1 fruit fly cellular context compared by ENCODE assay signal in the genomic region with DNA sequence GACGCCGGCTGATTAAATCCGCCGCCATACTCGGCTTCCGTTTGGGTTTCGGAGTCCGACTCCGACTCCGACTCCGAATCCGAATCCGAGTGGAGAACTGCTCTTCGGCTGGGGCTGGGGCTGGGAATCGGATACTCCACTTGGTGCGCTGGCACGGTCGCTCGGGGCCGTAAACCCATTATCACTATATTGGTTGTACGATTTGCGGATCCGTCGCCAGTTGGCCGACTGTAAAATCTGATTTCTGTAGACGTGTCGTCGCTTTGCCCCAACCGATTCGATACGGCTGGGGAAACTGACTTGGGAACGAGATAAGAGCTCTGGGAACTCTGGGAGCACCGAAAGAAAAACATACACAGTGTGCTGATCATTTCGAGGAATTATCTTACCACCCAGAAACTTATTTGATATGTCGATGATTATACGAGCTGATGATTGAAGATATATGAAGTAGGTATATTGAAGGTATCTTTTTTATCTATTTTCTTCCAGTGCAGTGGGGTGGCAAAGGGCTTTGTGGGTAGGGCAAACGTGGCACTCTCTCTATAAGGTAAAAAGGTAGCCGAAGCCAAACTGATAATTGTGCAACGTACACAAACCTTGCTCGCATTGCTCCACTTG.
TF ChIP-seq lines count a peak whose summit lies in the region.

No protein-coding gene starts in this region.

TF ChIP-seq in whole organism, embryonic, 481 proteins besides CTCF, POLR2A, EP300 and RAD21 (continued from another document and continues in another):
- TF ChIP-seq Hr78 (GFP tag; optimal IDR thresholded peaks at IDR 0.05; lab: Kevin White, UChicago) = peak in 1 of 2 experiments; percentile 92
- TF ChIP-seq Nf-YA (GFP tag; IDR thresholded peaks at IDR 0.05; lab: Robert Waterston, UW) = 0 out of 2 replicates have a peak, but pooled peaks have one; percentile 22
- no peak for TF ChIP-seq sc (optimal IDR thresholded peaks at IDR 0.05; lab: Kevin White, UChicago)
- TF ChIP-seq sc (GFP tag; optimal IDR thresholded peaks at IDR 0.05; lab: Kevin White, UChicago) = no peak
- no peak for TF ChIP-seq CG13296 (GFP tag; optimal IDR thresholded peaks at IDR 0.05; lab: Kevin White, UChicago)
- TF ChIP-seq CG11723 (GFP tag; optimal IDR thresholded peaks at IDR 0.05; lab: Kevin White, UChicago) = no peak
- peak; percentile 36 for TF ChIP-seq az2 (GFP tag; optimal IDR thresholded peaks at IDR 0.05; lab: Kevin White, UChicago)
- no peak for TF ChIP-seq CG13287 (GFP tag; IDR thresholded peaks at IDR 0.05; lab: Robert Waterston, UW; ENCODE audit: partially characterized antibody)
- no peak for TF ChIP-seq Dll (GFP tag; IDR thresholded peaks at IDR 0.05; lab: Robert Waterston, UW; ENCODE audit: partially characterized antibody)
- peak; percentile 58 for TF ChIP-seq CG9932 (GFP tag; IDR thresholded peaks at IDR 0.05; lab: Robert Waterston, UW)
- TF ChIP-seq Pdp1 (GFP tag; optimal IDR thresholded peaks at IDR 0.05; lab: Kevin White, UChicago) = peak; percentile 56 to 57
- TF ChIP-seq CG16779 (GFP tag; IDR thresholded peaks at IDR 0.05; lab: Robert Waterston, UW) = no peak
- no peak for TF ChIP-seq usp (GFP tag; optimal IDR thresholded peaks at IDR 0.05; lab: Kevin White, UChicago)
- no peak for TF ChIP-seq Mad (GFP tag; optimal IDR thresholded peaks at IDR 0.05; lab: Kevin White, UChicago)
- TF ChIP-seq Kr (GFP tag; optimal IDR thresholded peaks at IDR 0.05; lab: Kevin White, UChicago) = no peak
- peak; percentile 12 for TF ChIP-seq Sox100B (GFP tag; optimal IDR thresholded peaks at IDR 0.05; lab: Kevin White, UChicago)
- peak; percentile 33 for TF ChIP-seq Atf-2 (GFP tag; optimal IDR thresholded peaks at IDR 0.05; lab: Kevin White, UChicago)
- no peak for TF ChIP-seq wek (GFP tag; optimal IDR thresholded peaks at IDR 0.05; lab: Kevin White, UChicago)
- peak; percentile 16 for TF ChIP-seq nerfin-1 (tag; optimal IDR thresholded peaks at IDR 0.05; lab: Kevin White, UChicago)
- TF ChIP-seq rib (GFP tag; IDR thresholded peaks at IDR 0.05; lab: Robert Waterston, UW) = no peak
- TF ChIP-seq CG17186 (GFP tag; optimal IDR thresholded peaks at IDR 0.05; lab: Kevin White, UChicago) = no peak
- TF ChIP-seq HLHmδ (GFP tag; optimal IDR thresholded peaks at IDR 0.05; lab: Kevin White, UChicago) = no peak
- TF ChIP-seq ttk (GFP tag; IDR thresholded peaks at IDR 0.05; lab: Robert Waterston, UW) = peak; percentile 59
- TF ChIP-seq wdn (GFP tag; IDR thresholded peaks at IDR 0.05; lab: Robert Waterston, UW) = no peak
- TF ChIP-seq CG10462 (GFP tag; optimal IDR thresholded peaks at IDR 0.05; lab: Kevin White, UChicago) = peak; percentile 31
- TF ChIP-seq Ada2b (GFP tag; IDR thresholded peaks at IDR 0.05; lab: Robert Waterston, UW) = no peak
- TF ChIP-seq Adf1 (GFP tag; IDR thresholded peaks at IDR 0.05; lab: Robert Waterston, UW) = no peak
- TF ChIP-seq ash1 (GFP tag; optimal IDR thresholded peaks at IDR 0.05; lab: Kevin White, UChicago) = no peak
- peak; percentile 24 for TF ChIP-seq HmgZ (tag; optimal IDR thresholded peaks at IDR 0.05; lab: Kevin White, UChicago)
- TF ChIP-seq pfk (GFP tag; optimal IDR thresholded peaks at IDR 0.05; lab: Kevin White, UChicago) = no peak
- peak; percentile 82 for TF ChIP-seq sug (tag; optimal IDR thresholded peaks at IDR 0.05; lab: Kevin White, UChicago)
- no peak for TF ChIP-seq CG6683 (GFP tag; optimal IDR thresholded peaks at IDR 0.05; lab: Kevin White, UChicago)
- TF ChIP-seq Hr3 (GFP tag; optimal IDR thresholded peaks at IDR 0.05; lab: Kevin White, UChicago) = peak; percentile 42
- no peak for TF ChIP-seq Lhr (GFP tag; optimal IDR thresholded peaks at IDR 0.05; lab: Kevin White, UChicago)
- peak; percentile 48 for TF ChIP-seq en (GFP tag; optimal IDR thresholded peaks at IDR 0.05; lab: Kevin White, UChicago)
- peak; percentile 54 for TF ChIP-seq CoRest (tag; optimal IDR thresholded peaks at IDR 0.05; lab: Kevin White, UChicago)
- TF ChIP-seq Fer3 (tag; optimal IDR thresholded peaks at IDR 0.05; lab: Kevin White, UChicago) = peak; percentile 27
- TF ChIP-seq CkIIα-i1 (GFP tag; IDR thresholded peaks at IDR 0.05; lab: Robert Waterston, UW) = no peak
- TF ChIP-seq zf30C (GFP tag; optimal IDR thresholded peaks at IDR 0.05; lab: Kevin White, UChicago) = peak; percentile 40
- TF ChIP-seq MESR4 (GFP tag; optimal IDR thresholded peaks at IDR 0.05; lab: Kevin White, UChicago) = no peak
- TF ChIP-seq Usf (GFP tag; optimal IDR thresholded peaks at IDR 0.05; lab: Kevin White, UChicago) = no peak
- TF ChIP-seq CG4707 (GFP tag; optimal IDR thresholded peaks at IDR 0.05; lab: Kevin White, UChicago) = peak; percentile 24
- TF ChIP-seq ro (GFP tag; IDR thresholded peaks at IDR 0.05; lab: Robert Waterston, UW) = no peak
- TF ChIP-seq HHEX (GFP tag; optimal IDR thresholded peaks at IDR 0.05; lab: Kevin White, UChicago) = peak; percentile 30
- peak; percentile 12 for TF ChIP-seq jing (GFP tag; optimal IDR thresholded peaks at IDR 0.05; lab: Kevin White, UChicago)
- TF ChIP-seq eve (GFP tag; optimal IDR thresholded peaks at IDR 0.05; lab: Kevin White, UChicago) = no peak
- peak; percentile 64 for TF ChIP-seq CG30403 (GFP tag; optimal IDR thresholded peaks at IDR 0.05; lab: Kevin White, UChicago)
- TF ChIP-seq CG2129 (GFP tag; IDR thresholded peaks at IDR 0.05; lab: Robert Waterston, UW; ENCODE audit: partially characterized antibody) = no peak
- no peak for TF ChIP-seq CG12942 (GFP tag; optimal IDR thresholded peaks at IDR 0.05; lab: Kevin White, UChicago)
- TF ChIP-seq Hey (tag; optimal IDR thresholded peaks at IDR 0.05; lab: Kevin White, UChicago) = no peak
- TF ChIP-seq CG4854 (GFP tag; optimal IDR thresholded peaks at IDR 0.05; lab: Kevin White, UChicago) = no peak
- TF ChIP-seq gsb-n (tag; optimal IDR thresholded peaks at IDR 0.05; lab: Kevin White, UChicago) = peak; percentile 38
- peak; percentile 8 for TF ChIP-seq NK7.1 (GFP tag; optimal IDR thresholded peaks at IDR 0.05; lab: Kevin White, UChicago)
- no peak for TF ChIP-seq Bgb (GFP tag; IDR thresholded peaks at IDR 0.05; lab: Robert Waterston, UW; ENCODE audit: partially characterized antibody)
- no peak for TF ChIP-seq Doc2 (GFP tag; IDR thresholded peaks at IDR 0.05; lab: Robert Waterston, UW)
- TF ChIP-seq CG7271 (tag; optimal IDR thresholded peaks at IDR 0.05; lab: Kevin White, UChicago) = no peak
- peak; percentile 47; the same call in 1 of the 2 replicates for TF ChIP-seq Rx (GFP tag; IDR thresholded peaks at IDR 0.05; lab: Robert Waterston, UW)
- TF ChIP-seq org-1 (GFP tag; optimal IDR thresholded peaks at IDR 0.05; lab: Kevin White, UChicago) = peak; percentile 38
- TF ChIP-seq CG3838 (GFP tag; optimal IDR thresholded peaks at IDR 0.05; lab: Kevin White, UChicago) = no peak
- peak; percentile 33 for TF ChIP-seq CG8388 (GFP tag; optimal IDR thresholded peaks at IDR 0.05; lab: Kevin White, UChicago)
- peak; percentile 42 for TF ChIP-seq CG18599 (GFP tag; optimal IDR thresholded peaks at IDR 0.05; lab: Kevin White, UChicago)
- TF ChIP-seq CG13424 (tag; optimal IDR thresholded peaks at IDR 0.05; lab: Kevin White, UChicago) = peak; percentile 53
- TF ChIP-seq CG7928 (GFP tag; optimal IDR thresholded peaks at IDR 0.05; lab: Kevin White, UChicago) = no peak
- TF ChIP-seq fd3F (GFP tag; optimal IDR thresholded peaks at IDR 0.05; lab: Kevin White, UChicago) = no peak
- TF ChIP-seq CG4328 (GFP tag; optimal IDR thresholded peaks at IDR 0.05; lab: Kevin White, UChicago) = no peak
- TF ChIP-seq Vsx1 (GFP tag; optimal IDR thresholded peaks at IDR 0.05; lab: Kevin White, UChicago) = no peak
- no peak for TF ChIP-seq br (optimal IDR thresholded peaks at IDR 0.05; lab: Kevin White, UChicago)
- TF ChIP-seq Drgx (GFP tag; IDR thresholded peaks at IDR 0.05; lab: Robert Waterston, UW) = no peak
- TF ChIP-seq CG17829 (tag; optimal IDR thresholded peaks at IDR 0.05; lab: Kevin White, UChicago) = peak; percentile 20
- peak; percentile 73 for TF ChIP-seq CG15269 (tag; optimal IDR thresholded peaks at IDR 0.05; lab: Kevin White, UChicago)
- no peak for TF ChIP-seq seq (GFP tag; IDR thresholded peaks at IDR 0.05; lab: Robert Waterston, UW)
- TF ChIP-seq CG7556 (GFP tag; optimal IDR thresholded peaks at IDR 0.05; lab: Kevin White, UChicago) = peak; percentile 57
- TF ChIP-seq CG15601 (tag; optimal IDR thresholded peaks at IDR 0.05; lab: Kevin White, UChicago) = peak; percentile 20
- no peak for TF ChIP-seq fru (optimal IDR thresholded peaks at IDR 0.05; lab: Kevin White, UChicago)
- TF ChIP-seq CG10543 (GFP tag; optimal IDR thresholded peaks at IDR 0.05; lab: Kevin White, UChicago) = no peak
- TF ChIP-seq CG2116 (GFP tag; optimal IDR thresholded peaks at IDR 0.05; lab: Kevin White, UChicago) = peak; percentile 7
- peak; percentile 36 for TF ChIP-seq phol (tag; optimal IDR thresholded peaks at IDR 0.05; lab: Kevin White, UChicago)
- TF ChIP-seq pho (GFP tag; optimal IDR thresholded peaks at IDR 0.05; lab: Kevin White, UChicago) = peak; percentile 21
- peak; percentile 57; the same call in 2 of the 3 replicates for TF ChIP-seq Aef1 (GFP tag; IDR thresholded peaks at IDR 0.05; lab: Robert Waterston, UW)
- 0 out of 2 replicates have a peak, but pooled peaks have one; percentile 26 for TF ChIP-seq CG11247 (GFP tag; IDR thresholded peaks at IDR 0.05; lab: Robert Waterston, UW)
- TF ChIP-seq CG32767 (GFP tag; IDR thresholded peaks at IDR 0.05; lab: Robert Waterston, UW) = peak; percentile 46; the same call in 1 of the 2 replicates
- TF ChIP-seq zen (tag; optimal IDR thresholded peaks at IDR 0.05; lab: Kevin White, UChicago) = no peak
- no peak for TF ChIP-seq lov (optimal IDR thresholded peaks at IDR 0.05; lab: Kevin White, UChicago)
- TF ChIP-seq lov (GFP tag; IDR thresholded peaks at IDR 0.05; lab: Robert Waterston, UW) = no peak
- peak; percentile 73 for TF ChIP-seq HLH3B (GFP tag; IDR thresholded peaks at IDR 0.05; lab: Robert Waterston, UW)
- no peak for TF ChIP-seq HLH4C (GFP tag; IDR thresholded peaks at IDR 0.05; lab: Robert Waterston, UW; ENCODE audit: partially characterized antibody)
- no peak for TF ChIP-seq amos (GFP tag; IDR thresholded peaks at IDR 0.05; lab: Robert Waterston, UW; ENCODE audit: partially characterized antibody)
- no peak for TF ChIP-seq sd (tag; optimal IDR thresholded peaks at IDR 0.05; lab: Kevin White, UChicago)
- peak; percentile 68; the same call in 2 of the 3 replicates for TF ChIP-seq CG11695 (GFP tag; IDR thresholded peaks at IDR 0.05; lab: Robert Waterston, UW)
- TF ChIP-seq so (GFP tag; IDR thresholded peaks at IDR 0.05; lab: Robert Waterston, UW) = 0 out of 3 replicates have a peak, but pooled peaks have one; percentile 50
- TF ChIP-seq ERR (GFP tag; optimal IDR thresholded peaks at IDR 0.05; lab: Kevin White, UChicago) = no peak
- no peak for TF ChIP-seq schlank (tag; optimal IDR thresholded peaks at IDR 0.05; lab: Kevin White, UChicago)
- TF ChIP-seq CG4360 (GFP tag; IDR thresholded peaks at IDR 0.05; lab: Robert Waterston, UW) = no peak
- no peak for TF ChIP-seq CG5245 (GFP tag; optimal IDR thresholded peaks at IDR 0.05; lab: Kevin White, UChicago)
- TF ChIP-seq CG5180 (GFP tag; optimal IDR thresholded peaks at IDR 0.05; lab: Kevin White, UChicago) = peak; percentile 0
- no peak for TF ChIP-seq bigmax (GFP tag; optimal IDR thresholded peaks at IDR 0.05; lab: Kevin White, UChicago)
- TF ChIP-seq dan (GFP tag; IDR thresholded peaks at IDR 0.05; lab: Robert Waterston, UW) = no peak
- no peak for TF ChIP-seq knrl (GFP tag; IDR thresholded peaks at IDR 0.05; lab: Robert Waterston, UW; ENCODE audit: partially characterized antibody)
- peak; percentile 38 for TF ChIP-seq crc (GFP tag; optimal IDR thresholded peaks at IDR 0.05; lab: Kevin White, UChicago)
- peak; percentile 36; the same call in 1 of the 2 replicates for TF ChIP-seq CG31224 (GFP tag; IDR thresholded peaks at IDR 0.05; lab: Robert Waterston, UW)
- TF ChIP-seq nerfin-2 (GFP tag; IDR thresholded peaks at IDR 0.05; lab: Robert Waterston, UW; ENCODE audit: partially characterized antibody) = no peak
- peak; percentile 63 for TF ChIP-seq PHDP (tag; optimal IDR thresholded peaks at IDR 0.05; lab: Kevin White, UChicago)
- TF ChIP-seq CG1603 (tag; optimal IDR thresholded peaks at IDR 0.05; lab: Kevin White, UChicago) = peak; percentile 82
- no peak for TF ChIP-seq gce (GFP tag; IDR thresholded peaks at IDR 0.05; lab: Robert Waterston, UW)
- TF ChIP-seq h (optimal IDR thresholded peaks at IDR 0.05; lab: Kevin White, UChicago) = no peak
- no peak for TF ChIP-seq CG18476 (GFP tag; optimal IDR thresholded peaks at IDR 0.05; lab: Kevin White, UChicago)
- 0 out of 2 replicates have a peak, but pooled peaks have one; percentile 12 for TF ChIP-seq CG7372 (GFP tag; IDR thresholded peaks at IDR 0.05; lab: Robert Waterston, UW)
- TF ChIP-seq Deaf1 (tag; optimal IDR thresholded peaks at IDR 0.05; lab: Kevin White, UChicago) = peak; percentile 62
- TF ChIP-seq al (GFP tag; IDR thresholded peaks at IDR 0.05; lab: Robert Waterston, UW) = no peak
- TF ChIP-seq CG14441 (GFP tag; IDR thresholded peaks at IDR 0.05; lab: Robert Waterston, UW) = peak; percentile 67
- TF ChIP-seq klu (GFP tag; IDR thresholded peaks at IDR 0.05; lab: Robert Waterston, UW) = no peak
- no peak for TF ChIP-seq kni (GFP tag; optimal IDR thresholded peaks at IDR 0.05; lab: Kevin White, UChicago)
- TF ChIP-seq Camta (GFP tag; optimal IDR thresholded peaks at IDR 0.05; lab: Kevin White, UChicago) = peak; percentile 44
- no peak for TF ChIP-seq pzg (GFP tag; optimal IDR thresholded peaks at IDR 0.05; lab: Kevin White, UChicago)
- TF ChIP-seq Poxn (GFP tag; IDR thresholded peaks at IDR 0.05; lab: Robert Waterston, UW) = no peak
- TF ChIP-seq tx (GFP tag; optimal IDR thresholded peaks at IDR 0.05; lab: Kevin White, UChicago) = no peak
- TF ChIP-seq CG9797 (GFP tag; optimal IDR thresholded peaks at IDR 0.05; lab: Kevin White, UChicago) = no peak
- TF ChIP-seq lola (GFP tag; optimal IDR thresholded peaks at IDR 0.05; lab: Kevin White, UChicago) = peak in 1 of 3 experiments; percentile 7
- no peak for TF ChIP-seq MBD-R2 (GFP tag; IDR thresholded peaks at IDR 0.05; lab: Robert Waterston, UW)
- no peak for TF ChIP-seq YL-1 (GFP tag; optimal IDR thresholded peaks at IDR 0.05; lab: Kevin White, UChicago)
- peak; percentile 25 for TF ChIP-seq CG1233 (GFP tag; optimal IDR thresholded peaks at IDR 0.05; lab: Kevin White, UChicago)
- TF ChIP-seq chif (GFP tag; optimal IDR thresholded peaks at IDR 0.05; lab: Kevin White, UChicago) = peak; percentile 52 to 58
- no peak for TF ChIP-seq CG10147 (GFP tag; optimal IDR thresholded peaks at IDR 0.05; lab: Kevin White, UChicago)
- no peak for TF ChIP-seq CG6791 (GFP tag; IDR thresholded peaks at IDR 0.05; lab: Robert Waterston, UW; ENCODE audit: partially characterized antibody)
- TF ChIP-seq CG12299 (tag; optimal IDR thresholded peaks at IDR 0.05; lab: Kevin White, UChicago) = no peak
- no peak for TF ChIP-seq CG1832 (GFP tag; optimal IDR thresholded peaks at IDR 0.05; lab: Kevin White, UChicago)
